Worm (Caenorhabditis elegans) whole organism, late embryonic: ENCODE measurements around the gene gadr-2.

Experiments used
- C08G9.2 ChIP-seq: sonication (generic microtip); optimal IDR thresholded peaks from 2 replicates; lab custom pipeline; 2016; ENCODE audit warnings: mild to moderate bottlenecking, missing genetic modification characterization, moderate library complexity, missing compliant biosample characterization
- ama-1 ChIP-seq: fragments of 150-350 bp; optimal IDR thresholded peaks from 2 replicates; lab custom pipeline; 2014
- elt-2 ChIP-seq: sonication (generic microtip); optimal IDR thresholded peaks from 2 replicates; lab custom pipeline; 2016; ENCODE audit warnings: missing genetic modification reagents, missing genetic modification characterization, missing compliant biosample characterization
- nhr-11 ChIP-seq: fragments of 150-350 bp; optimal IDR thresholded peaks from 2 replicates; lab custom pipeline; 2014; ENCODE audit warnings: missing biosample characterization, missing genetic modification characterization
- pqm-1 ChIP-seq: sonication (generic microtip); optimal IDR thresholded peaks from 2 replicates; lab custom pipeline; 2016; ENCODE audit warnings: missing genetic modification characterization, missing compliant biosample characterization
- tbx-2 ChIP-seq: sonication (generic microtip); optimal IDR thresholded peaks from 2 replicates; lab custom pipeline; 2016; ENCODE audit warnings: missing genetic modification characterization, missing compliant biosample characterization
- ttx-3 ChIP-seq: sonication (generic microtip); optimal IDR thresholded peaks from 2 replicates; lab custom pipeline; 2016; ENCODE audit warnings: missing genetic modification reagents, missing genetic modification characterization, missing compliant biosample characterization

ce11 chrIV:9506251-9506650 is 21.3 kb upstream of the gadr-2 start, which contains the start of gene ttr-9:
- TF ChIP-seq elt-2 (no peak), tbx-2 (no peak), C08G9.2 (tag; lab: Kevin White, UChicago) (no peak), ama-1 (lab: Kevin White, UChicago) (no peak), ttx-3 (no peak), pqm-1 (tag; lab: Kevin White, UChicago) (no peak), nhr-11 (tag; lab: Kevin White, UChicago) (no peak)
